Worm (Caenorhabditis elegans): ENCODE data around the gene W03B1.9.

The W03B1.9 gene

ce11 chrIV:4397586-4397985, 40.8 kb upstream of the W03B1.9 start:
- TF ChIP-seq alr-1 (tag; optimal IDR thresholded peaks at IDR 0.05) (no peak), nhr-237 (tag; optimal IDR thresholded peaks at IDR 0.05) (no peak), dmd-4 (tag; optimal IDR thresholded peaks at IDR 0.05) (no peak), unc-62 (GFP tag; optimal IDR thresholded peaks at IDR 0.05) (no peak), crh-2 (tag; optimal IDR thresholded peaks at IDR 0.05) (no peak), mbf-1 (tag; optimal IDR thresholded peaks at IDR 0.05) (no peak), unc-55 (GFP tag; optimal IDR thresholded peaks at IDR 0.05) (no peak), nhr-11 (tag; optimal IDR thresholded peaks at IDR 0.05) (no peak), R02D3.7 (tag; optimal IDR thresholded peaks at IDR 0.05) (no peak), ZK546.5 (tag; optimal IDR thresholded peaks at IDR 0.05) (no peak), mdl-1 (tag; optimal IDR thresholded peaks at IDR 0.05) (no peak), snpc-4 (tag; optimal IDR thresholded peaks at IDR 0.05) (no peak), nhr-25 (tag; optimal IDR thresholded peaks at IDR 0.05) (no peak), zag-1 (tag; optimal IDR thresholded peaks at IDR 0.05) (no peak), aly-2 (tag; optimal IDR thresholded peaks at IDR 0.05) (no peak), ztf-4 (tag; optimal IDR thresholded peaks at IDR 0.05) (no peak), F13H6.1 (tag; optimal IDR thresholded peaks at IDR 0.05) (no peak)

ce11 chrIV:4397111-4397510, 40.3 kb upstream of the W03B1.9 start:
- TF ChIP-seq mab-5 (tag; optimal IDR thresholded peaks at IDR 0.05) (no peak), sma-3 (GFP tag; optimal IDR thresholded peaks at IDR 0.05) (peak; percentile 1), blmp-1 (tag; optimal IDR thresholded peaks at IDR 0.05; ENCODE audit: insufficient read depth) (peak; percentile 41), ceh-82 (tag; optimal IDR thresholded peaks at IDR 0.05) (no peak), crh-2 (tag; optimal IDR thresholded peaks at IDR 0.05) (peak; percentile 2), sem-4 (tag; optimal IDR thresholded peaks at IDR 0.05) (peak; percentile 19), fos-1 (tag; optimal IDR thresholded peaks at IDR 0.05) (peak; percentile 25)

- TF ChIP-seq egl-27 (tag; optimal IDR thresholded peaks at IDR 0.05) (no peak), lin-39 (tag; optimal IDR thresholded peaks at IDR 0.05) (no peak), nhr-25 (tag; optimal IDR thresholded peaks at IDR 0.05) (peak; percentile 51), nhr-21 (tag; optimal IDR thresholded peaks at IDR 0.05) (peak; percentile 38), sma-3 (GFP tag; optimal IDR thresholded peaks at IDR 0.05) (peak; percentile 9), nhr-129 (tag; optimal IDR thresholded peaks at IDR 0.05) (no peak), blmp-1 (tag; optimal IDR thresholded peaks at IDR 0.05; ENCODE audit: insufficient read depth) (peak; percentile 59), fos-1 (tag; optimal IDR thresholded peaks at IDR 0.05) (peak; percentile 34), nhr-237 (tag; optimal IDR thresholded peaks at IDR 0.05) (no peak)
These were observed 39.5 kb upstream of the W03B1.9 start for ce11 chrIV:4396052-4396821.

ce11 chrIV:4395555-4395954, 38.8 kb upstream of the W03B1.9 start:
- TF ChIP-seq crh-2 (tag; optimal IDR thresholded peaks at IDR 0.05) (no peak), nhr-25 (tag; optimal IDR thresholded peaks at IDR 0.05) (no peak), ztf-11 (tag; optimal IDR thresholded peaks at IDR 0.05) (no peak), mab-5 (tag; optimal IDR thresholded peaks at IDR 0.05) (no peak)

- no peak for TF ChIP-seq Y55F3AM.14 (GFP tag; optimal IDR thresholded peaks at IDR 0.05)
- TF ChIP-seq nhr-77 (tag; optimal IDR thresholded peaks at IDR 0.05): no peak
- no peak for TF ChIP-seq nhr-237 (tag; optimal IDR thresholded peaks at IDR 0.05)
- no peak for TF ChIP-seq unc-62 (GFP tag; optimal IDR thresholded peaks at IDR 0.05)
- no peak for TF ChIP-seq sma-9 (GFP tag; optimal IDR thresholded peaks at IDR 0.05)
- no peak for TF ChIP-seq sma-9 (tag; optimal IDR thresholded peaks at IDR 0.05)
- no peak for TF ChIP-seq unc-55 (GFP tag; optimal IDR thresholded peaks at IDR 0.05)
- no peak for TF ChIP-seq lsy-2 (tag; optimal IDR thresholded peaks at IDR 0.05)
These were observed 37.2 kb upstream of the W03B1.9 start, which contains the start of gene ell-1 for ce11 chrIV:4393942-4394460. TSS of gene ell-1 (plus strand) at chrIV:4394410.

Data from whole organism, L2 larva.